Fruit fly (Drosophila melanogaster): ENCODE results near the gene Dhc1.
"Not testable (repeated sequence)": the region's sequence is repeated elsewhere in the genome, so short reads cannot be mapped to it uniquely, and the experiment has no call there.

Dhc1 gene

DNA sequence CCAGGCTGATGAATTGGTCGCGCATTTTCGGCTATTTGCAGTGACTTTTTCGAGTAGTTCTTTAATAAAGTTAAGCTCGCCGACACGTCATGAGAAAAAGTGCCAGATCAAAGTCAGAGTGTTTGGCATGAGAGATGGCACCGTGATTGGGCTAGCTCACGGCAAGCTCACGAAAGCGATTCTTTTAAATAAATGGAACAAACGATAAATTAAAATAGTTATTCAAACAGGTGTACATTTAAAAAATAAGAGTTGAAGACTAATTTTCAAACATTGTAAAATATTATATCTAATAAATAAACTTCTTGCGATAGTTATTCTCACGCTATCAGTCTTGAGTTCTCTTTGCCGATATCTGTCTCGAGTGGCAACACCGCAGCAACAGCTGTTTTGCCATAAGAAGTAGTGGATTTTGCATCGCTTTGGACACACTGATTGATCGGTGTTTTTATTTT, 18.3 kb upstream of the Dhc1 start, which contains the start of the genes Unc-115b, p24-2 and CG32939:
Gene Unc-115b, minus strand, starts transcription at position 101 of the 455 bp plus-strand sequence.
Gene p24-2, minus strand, starts transcription at position 120 of the 455 bp plus-strand sequence.
Gene CG32939, plus strand, starts transcription at position 405 of the 455 bp plus-strand sequence.
- not testable (repeated sequence) for TF ChIP-seq corto, CG8089, HHEX (GFP tag; optimal IDR thresholded peaks at IDR 0.05)

DNA sequence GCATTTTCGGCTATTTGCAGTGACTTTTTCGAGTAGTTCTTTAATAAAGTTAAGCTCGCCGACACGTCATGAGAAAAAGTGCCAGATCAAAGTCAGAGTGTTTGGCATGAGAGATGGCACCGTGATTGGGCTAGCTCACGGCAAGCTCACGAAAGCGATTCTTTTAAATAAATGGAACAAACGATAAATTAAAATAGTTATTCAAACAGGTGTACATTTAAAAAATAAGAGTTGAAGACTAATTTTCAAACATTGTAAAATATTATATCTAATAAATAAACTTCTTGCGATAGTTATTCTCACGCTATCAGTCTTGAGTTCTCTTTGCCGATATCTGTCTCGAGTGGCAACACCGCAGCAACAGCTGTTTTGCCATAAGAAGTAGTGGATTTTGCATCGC, 10.9 kb upstream of the Dhc1 start, which contains the start of the genes eca and CG18542:
Gene eca, minus strand, starts transcription at position 101 of the 400 bp plus-strand sequence.
Gene CG18542, plus strand, starts transcription at position 385 of the 400 bp plus-strand sequence.
- TF ChIP-seq CG4282 (GFP tag; optimal IDR thresholded peaks at IDR 0.05); CG6272 (GFP tag; IDR thresholded peaks at IDR 0.05); CG2129 (GFP tag; IDR thresholded peaks at IDR 0.05; ENCODE audit: partially characterized antibody): not testable (repeated sequence)

DNA sequence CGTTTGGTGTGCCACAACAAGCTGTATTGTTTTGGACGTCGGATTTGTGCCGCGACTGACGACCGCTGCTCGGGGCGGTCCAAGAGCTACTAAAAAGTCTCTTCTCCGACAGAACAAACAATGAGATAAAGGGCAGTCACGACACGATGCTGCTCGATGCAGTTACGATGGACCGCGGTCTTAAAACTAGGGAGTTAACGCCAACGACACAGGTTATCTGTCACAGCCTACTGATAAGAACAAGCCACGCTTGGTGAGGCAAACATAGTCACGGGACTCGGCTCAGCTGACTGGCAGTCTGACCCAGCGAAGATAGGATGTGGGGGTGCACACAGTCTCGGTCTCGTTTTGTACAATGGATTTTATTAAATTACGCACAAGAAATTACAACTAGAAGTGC, 9.7 kb upstream of the Dhc1 start, which contains the start of gene CG9444:
Gene CG9444, minus strand, starts transcription at position 140 of the 400 bp plus-strand sequence.
- TF ChIP-seq CG15479 (GFP tag; optimal IDR thresholded peaks at IDR 0.05) (peak; percentile 66), Deaf1 (tag; optimal IDR thresholded peaks at IDR 0.05) (peak; percentile 42), Hr78 (GFP tag; optimal IDR thresholded peaks at IDR 0.05) (peak in 1 of 2 experiments; percentile 50), cad (GFP tag; optimal IDR thresholded peaks at IDR 0.05) (no peak)

DNA sequence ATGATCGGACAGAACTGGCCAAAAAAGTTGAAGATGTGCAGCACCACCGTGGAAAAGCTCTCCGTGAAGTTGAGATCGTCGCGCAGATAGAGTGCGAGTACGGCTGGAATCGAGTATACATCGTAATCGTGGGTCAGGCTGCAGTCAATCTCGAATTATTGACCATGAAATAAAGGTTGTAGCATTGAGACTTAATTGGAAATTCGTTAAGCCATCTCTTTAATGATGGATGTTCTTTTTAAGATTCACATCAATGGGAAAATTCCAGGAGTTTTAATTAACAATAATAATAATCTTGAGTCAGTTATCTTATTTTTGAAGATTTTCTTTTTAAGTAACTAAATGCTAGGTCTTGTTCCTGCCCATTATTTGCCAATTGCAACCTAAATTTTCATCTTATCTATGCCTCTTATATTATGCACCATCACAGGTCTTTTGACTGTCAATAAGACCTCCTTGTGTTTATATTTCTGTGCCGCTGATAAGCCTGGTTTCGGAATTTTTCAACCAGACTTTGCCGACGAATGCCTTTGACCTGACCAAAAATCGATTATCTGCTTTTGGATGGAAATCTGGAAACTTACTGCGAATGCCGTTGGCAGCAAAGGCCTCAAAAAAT, 8.7 kb upstream of the Dhc1 start:
- TF ChIP-seq fd102C (GFP tag; optimal IDR thresholded peaks at IDR 0.05): no peak
- peak; percentile 56 for TF ChIP-seq CG15479 (GFP tag; optimal IDR thresholded peaks at IDR 0.05)
- no peak for TF ChIP-seq stwl (tag; optimal IDR thresholded peaks at IDR 0.05)
- TF ChIP-seq eve (GFP tag; optimal IDR thresholded peaks at IDR 0.05): no peak

DNA sequence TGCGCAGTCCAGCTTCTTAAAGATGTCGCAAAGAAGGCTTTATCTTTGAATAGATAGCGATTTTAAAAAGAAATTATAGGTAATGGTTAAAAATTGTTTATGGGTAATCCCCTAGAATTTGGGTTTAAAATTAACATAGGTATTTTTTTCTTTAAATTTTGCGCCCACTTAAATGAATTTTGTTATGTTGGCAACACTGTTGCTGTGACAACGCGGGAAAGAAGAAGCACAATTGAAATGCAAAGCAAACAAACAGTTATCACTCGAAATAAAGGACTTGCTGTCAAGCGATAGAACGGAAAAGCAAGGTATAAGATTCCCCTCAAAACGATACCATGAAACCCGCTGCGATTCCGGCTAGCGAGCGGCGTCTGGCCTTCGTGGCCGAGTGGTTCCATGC, 5.3 kb upstream of the Dhc1 start, which contains the start of gene nmdyn-D7:
Gene nmdyn-D7, plus strand, starts transcription at position 194 of the 400 bp plus-strand sequence.
- TF ChIP-seq CG14710 (tag; optimal IDR thresholded peaks at IDR 0.05): peak; percentile 38
- TF ChIP-seq BEAF-32 (GFP tag; optimal IDR thresholded peaks at IDR 0.05): peak; percentile 2
- peak; percentile 24 for TF ChIP-seq HmgZ (tag; optimal IDR thresholded peaks at IDR 0.05)
- peak; percentile 57 for TF ChIP-seq CG3995 (GFP tag; optimal IDR thresholded peaks at IDR 0.05)
- TF ChIP-seq jigr1 (GFP tag; IDR thresholded peaks at IDR 0.05): no peak
- TF ChIP-seq Dll (GFP tag; IDR thresholded peaks at IDR 0.05; ENCODE audit: partially characterized antibody): 0 out of 4 replicates have a peak, but pooled peaks have one; percentile 42
- peak; percentile 23 for TF ChIP-seq CG17186 (GFP tag; optimal IDR thresholded peaks at IDR 0.05)
- peak; percentile 64 for TF ChIP-seq Med (GFP tag)
- TF ChIP-seq Myb (GFP tag; optimal IDR thresholded peaks at IDR 0.05): peak; percentile 24
- peak; percentile 30; the same call in 1 of the 2 replicates for TF ChIP-seq vvl (GFP tag; IDR thresholded peaks at IDR 0.05)
- TF ChIP-seq fd3F (GFP tag; optimal IDR thresholded peaks at IDR 0.05): peak; percentile 13
- TF ChIP-seq CG18262 (tag; optimal IDR thresholded peaks at IDR 0.05): no peak
- peak; percentile 97 for TF ChIP-seq E2f2 (GFP tag; IDR thresholded peaks at IDR 0.05)
- TF ChIP-seq stwl (tag; optimal IDR thresholded peaks at IDR 0.05): peak; percentile 59
- TF ChIP-seq H2.0 (GFP tag; IDR thresholded peaks at IDR 0.05): no peak
- TF ChIP-seq Elba2 (GFP tag; optimal IDR thresholded peaks at IDR 0.05): peak; percentile 18
- TF ChIP-seq CG13287 (GFP tag; IDR thresholded peaks at IDR 0.05; ENCODE audit: partially characterized antibody): peak; percentile 24; the same call in 1 of the 2 replicates
- TF ChIP-seq sens (GFP tag): peak; percentile 37
- TF ChIP-seq row (GFP tag; IDR thresholded peaks at IDR 0.05): peak; percentile 26; the same call in 1 of the 3 replicates
- no peak for TF ChIP-seq CG12155 (GFP tag; optimal IDR thresholded peaks at IDR 0.05)
- peak; percentile 44 for TF ChIP-seq MESR4 (GFP tag; optimal IDR thresholded peaks at IDR 0.05)
- peak; percentile 71; the same call in 1 of the 2 replicates for TF ChIP-seq MBD-R2 (GFP tag; IDR thresholded peaks at IDR 0.05)
- no peak for TF ChIP-seq ase (GFP tag; IDR thresholded peaks at IDR 0.05)
- TF ChIP-seq knrl (GFP tag; IDR thresholded peaks at IDR 0.05; ENCODE audit: partially characterized antibody): 0 out of 3 replicates have a peak, but pooled peaks have one; percentile 8
- TF ChIP-seq gfzf (GFP tag; optimal IDR thresholded peaks at IDR 0.05): peak; percentile 45
- peak; percentile 54 for TF ChIP-seq bbx (GFP tag; IDR thresholded peaks at IDR 0.05; ENCODE audit: partially characterized antibody)
- TF ChIP-seq CG1233 (GFP tag; optimal IDR thresholded peaks at IDR 0.05): no peak
- peak; percentile 44 for TF ChIP-seq pzg (GFP tag; optimal IDR thresholded peaks at IDR 0.05)
